Worm (Caenorhabditis elegans) whole organism, midembryonic: ENCODE results near the gene Y43F8C.11.

Experiments used
- T22C8.4 ChIP-seq: fragments of 200-800 bp; sonication (Bioruptor generic); IDR thresholded peaks from 2 replicates; pipeline ENCODE4 v1.3.6; 2022; ENCODE audit warnings: missing genetic modification characterization, missing compliant biosample characterization
- cog-1 ChIP-seq: sonication (generic microtip); optimal IDR thresholded peaks from 2 replicates; lab custom pipeline; 2016; ENCODE audit warnings: missing genetic modification characterization, missing compliant biosample characterization
- flt-1 ChIP-seq: fragments of 200-800 bp; sonication (Bioruptor generic); IDR thresholded peaks from 2 replicates; pipeline ENCODE4 v1.3.6; 2022; ENCODE audit warnings: missing genetic modification characterization, missing compliant biosample characterization
- klf-2 ChIP-seq: fragments of 200-800 bp; sonication (Bioruptor generic); conservative IDR thresholded peaks from 2 replicates; pipeline ENCODE4 v1.3.6; 2022; ENCODE audit warnings: missing genetic modification reagents, missing genetic modification characterization, missing compliant biosample characterization
- med-1 ChIP-seq: sonication (generic microtip); optimal IDR thresholded peaks from 2 replicates; lab custom pipeline; 2017; ENCODE audit warnings: missing genetic modification characterization, mild to moderate bottlenecking, missing compliant biosample characterization, antibody characterized with exemption, missing genetic modification reagents; ENCODE audit not compliant: insufficient read depth
- ref-1 ChIP-seq: fragments of 200-800 bp; sonication (Bioruptor generic); conservative IDR thresholded peaks from 2 replicates; pipeline ENCODE4 v1.3.6; 2022; ENCODE audit warnings: missing genetic modification reagents, missing genetic modification characterization, missing compliant biosample characterization
- tab-1 ChIP-seq: fragments of 200-800 bp; sonication (Bioruptor generic); IDR thresholded peaks from 2 replicates; pipeline ENCODE4 v1.3.6; 2022; ENCODE audit warnings: missing genetic modification characterization, missing compliant biosample characterization
- ztf-23 ChIP-seq: fragments of 200-800 bp; sonication (Bioruptor generic); IDR thresholded peaks from 2 replicates; pipeline ENCODE4 v1.3.6; 2022; ENCODE audit warnings: missing genetic modification reagents, missing genetic modification characterization, missing compliant biosample characterization
- ztf-29 ChIP-seq: fragments of 200-800 bp; sonication (Bioruptor generic); IDR thresholded peaks from 2 replicates; pipeline ENCODE4 v1.3.6; 2022; ENCODE audit warnings: missing genetic modification reagents, missing genetic modification characterization, missing compliant biosample characterization

Y43F8C.11 gene

ce11 chrV:19635525-19636193 is 34.4 kb upstream of the Y43F8C.11 start:
- peak; percentile 98 for TF ChIP-seq T22C8.4 (GFP tag; lab: Robert Waterston, UW)

- TF ChIP-seq flt-1 (GFP tag; lab: Robert Waterston, UW): no peak
- no peak for TF ChIP-seq med-1
- TF ChIP-seq ztf-23 (GFP tag; lab: Robert Waterston, UW): no peak
- TF ChIP-seq ztf-29 (GFP tag; lab: Robert Waterston, UW): no peak
- no peak for TF ChIP-seq T22C8.4 (GFP tag; lab: Robert Waterston, UW)
- TF ChIP-seq klf-2: no peak
Measured at ce11 chrV:19636194-19636584, 33.9 kb upstream of the Y43F8C.11 start.

ce11 chrV:19637890-19638289 is 32.2 kb upstream of the Y43F8C.11 start:
- no peak for TF ChIP-seq ref-1
- TF ChIP-seq tab-1 (GFP tag; lab: Robert Waterston, UW): no peak
- no peak for TF ChIP-seq klf-2
- no peak for TF ChIP-seq ztf-23 (GFP tag; lab: Robert Waterston, UW)
- TF ChIP-seq cog-1 (tag; lab: Kevin White, UChicago): no peak
- TF ChIP-seq T22C8.4 (GFP tag; lab: Robert Waterston, UW): no peak
- TF ChIP-seq ztf-29 (GFP tag; lab: Robert Waterston, UW): no peak
- no peak for TF ChIP-seq med-1
- TF ChIP-seq flt-1 (GFP tag; lab: Robert Waterston, UW): no peak

DNA sequence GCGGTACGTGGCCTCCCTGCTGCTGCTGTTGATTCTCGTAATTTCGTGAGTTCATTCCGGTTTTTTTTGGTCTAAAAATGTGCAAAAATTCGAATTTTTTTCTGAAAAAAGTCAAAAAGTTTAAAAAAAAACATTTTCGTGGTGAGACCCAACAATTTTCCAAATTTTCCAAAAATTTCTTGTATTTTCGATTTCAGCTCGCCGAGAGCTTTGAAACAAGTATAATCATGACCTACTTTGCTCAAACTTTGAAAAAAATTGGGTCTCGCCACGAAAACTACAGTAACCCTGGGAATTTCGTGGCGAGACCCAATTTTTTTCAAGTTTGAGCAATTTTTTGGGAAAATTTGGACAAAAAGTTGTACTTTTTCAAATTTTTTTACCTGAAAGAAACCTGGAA is 29.3 kb upstream of the Y43F8C.11 start, which contains the start of gene Y43F8C.6:
Y43F8C.6 (minus strand) TSS at position 101 of the 400 bp plus-strand sequence.
- TF ChIP-seq ztf-29 (GFP tag; lab: Robert Waterston, UW): no peak
- TF ChIP-seq klf-2: no peak
- no peak for TF ChIP-seq cog-1 (tag; lab: Kevin White, UChicago)
- TF ChIP-seq T22C8.4 (GFP tag; lab: Robert Waterston, UW): no peak
- TF ChIP-seq tab-1 (GFP tag; lab: Robert Waterston, UW): no peak
- no peak for TF ChIP-seq flt-1 (GFP tag; lab: Robert Waterston, UW)
- TF ChIP-seq ref-1: no peak
- no peak for TF ChIP-seq ztf-23 (GFP tag; lab: Robert Waterston, UW)
- no peak for TF ChIP-seq med-1

DNA sequence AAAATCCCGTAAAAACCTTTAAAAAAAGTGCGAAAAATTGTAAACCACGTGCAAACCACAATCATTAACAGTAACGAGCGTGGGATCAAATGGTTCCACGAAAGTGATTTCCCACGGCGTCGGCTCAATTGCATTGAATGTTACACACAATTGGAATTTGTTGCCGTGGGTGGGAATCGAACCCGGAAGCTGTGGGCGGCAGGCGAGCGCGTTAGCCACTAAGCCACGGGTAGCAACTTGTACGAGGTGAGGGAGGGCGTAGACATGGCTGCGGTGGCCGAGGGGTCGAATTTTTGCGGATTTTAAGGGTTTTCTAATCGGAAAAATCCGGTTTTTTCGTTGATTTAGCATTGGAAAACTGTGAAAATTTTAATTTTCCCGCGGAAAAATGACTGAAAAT is 27.0 kb upstream of the Y43F8C.11 start:
- TF ChIP-seq flt-1 (GFP tag; lab: Robert Waterston, UW): peak; percentile 99
- peak; percentile 97 for TF ChIP-seq klf-2
- peak; percentile 97 for TF ChIP-seq T22C8.4 (GFP tag; lab: Robert Waterston, UW)
- peak; percentile 94 for TF ChIP-seq med-1
- TF ChIP-seq ztf-29 (GFP tag; lab: Robert Waterston, UW): peak; percentile 98
- TF ChIP-seq cog-1 (tag; lab: Kevin White, UChicago): peak; percentile 100
- TF ChIP-seq ref-1: peak; percentile 99
- peak; percentile 99 for TF ChIP-seq tab-1 (GFP tag; lab: Robert Waterston, UW)
- peak; percentile 98 for TF ChIP-seq ztf-23 (GFP tag; lab: Robert Waterston, UW)

DNA sequence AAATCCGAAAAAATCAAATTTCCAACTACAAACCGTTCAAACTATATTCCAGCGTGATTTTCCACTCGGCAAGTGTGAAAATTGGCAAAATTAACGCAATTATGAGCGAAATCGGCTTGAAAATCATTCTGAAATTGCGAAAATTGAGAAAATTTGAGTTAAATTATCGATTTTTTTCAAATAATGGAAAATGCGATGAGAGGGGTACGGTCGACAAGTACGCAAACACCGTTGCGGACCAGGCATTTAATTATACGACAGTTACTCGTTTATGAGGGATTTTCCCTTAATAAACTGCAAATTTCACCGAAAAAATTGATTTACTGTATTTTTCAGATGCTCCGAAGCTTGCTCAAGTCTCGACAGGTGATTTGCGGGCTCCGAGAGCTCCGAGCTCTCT is 26.2 kb upstream of the Y43F8C.11 start, which contains the start of the genes Y43F8C.7 and mrps-28:
Y43F8C.7 (minus strand) TSS at position 128 of the 400 bp plus-strand sequence.
mrps-28 (plus strand) TSS at position 337 of the 400 bp plus-strand sequence.
- TF ChIP-seq flt-1 (GFP tag; lab: Robert Waterston, UW): no peak
- TF ChIP-seq T22C8.4 (GFP tag; lab: Robert Waterston, UW): peak; percentile 88

DNA sequence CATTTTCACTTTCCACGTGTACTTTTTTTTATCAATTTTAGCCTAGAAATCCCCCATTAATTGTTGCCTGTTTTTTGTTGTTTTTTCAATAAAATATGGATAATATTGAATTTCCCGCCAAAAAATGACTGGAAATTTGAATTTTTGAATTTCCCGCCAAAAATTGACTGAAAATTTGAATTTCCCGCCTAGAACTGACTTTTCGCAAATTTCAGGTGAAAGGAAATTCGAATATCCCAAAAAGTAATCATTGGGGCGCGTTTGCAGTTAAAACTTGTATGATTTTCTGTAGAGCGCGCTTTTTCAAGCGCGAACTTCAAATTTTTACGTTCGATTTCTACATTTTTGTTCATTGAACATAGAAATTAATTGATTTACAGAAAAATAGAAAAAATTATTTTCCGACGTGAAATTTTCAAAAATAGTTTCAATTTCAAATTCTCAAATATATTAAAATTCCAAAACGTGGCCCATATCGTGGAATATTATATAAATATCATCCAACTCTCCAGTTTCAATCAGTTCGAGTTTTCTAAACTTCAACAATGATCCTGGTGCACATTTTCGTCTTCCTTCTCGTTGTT is 24.4 kb upstream of the Y43F8C.11 start, which contains the start of gene Y43F8C.9:
Y43F8C.9 (plus strand) TSS at position 534 of the 584 bp plus-strand sequence.
- TF ChIP-seq tab-1 (GFP tag; lab: Robert Waterston, UW) (no peak), T22C8.4 (GFP tag; lab: Robert Waterston, UW) (no peak), med-1 (no peak), ref-1 (no peak), cog-1 (tag; lab: Kevin White, UChicago) (no peak), flt-1 (GFP tag; lab: Robert Waterston, UW) (no peak), ztf-29 (GFP tag; lab: Robert Waterston, UW) (no peak), ztf-23 (GFP tag; lab: Robert Waterston, UW) (no peak), klf-2 (no peak)

DNA sequence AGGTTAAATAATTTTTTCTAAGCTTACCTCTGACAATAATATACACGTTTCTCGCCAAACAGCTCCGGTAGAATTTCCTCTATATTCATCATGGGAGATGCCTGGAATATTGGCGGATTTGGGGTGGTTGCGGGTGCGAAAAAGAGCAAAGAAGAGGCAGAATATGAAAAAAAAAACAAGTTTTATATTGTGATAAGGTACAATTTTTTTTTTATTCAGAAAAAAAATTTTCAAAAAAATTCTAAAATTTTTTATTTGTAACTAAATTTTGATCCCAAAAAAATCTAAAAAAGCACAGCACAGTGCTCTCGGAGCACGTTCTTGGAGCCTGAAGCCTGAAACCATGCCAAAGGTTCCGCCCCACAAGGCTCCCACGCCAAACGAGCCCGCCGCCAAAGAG is 14.9 kb upstream of the Y43F8C.11 start, which contains the start of gene dmd-3:
dmd-3 (minus strand) TSS at position 101 of the 400 bp plus-strand sequence.
- TF ChIP-seq ztf-23 (GFP tag; lab: Robert Waterston, UW) (no peak), med-1 (no peak), T22C8.4 (GFP tag; lab: Robert Waterston, UW) (no peak), ref-1 (no peak), ztf-29 (GFP tag; lab: Robert Waterston, UW) (no peak), klf-2 (no peak)

ce11 chrV:19664574-19664973 is 5.5 kb upstream of the Y43F8C.11 start:
- no peak for TF ChIP-seq klf-2
- 0 out of 2 replicates have a peak, but pooled peaks have one; percentile 24 for TF ChIP-seq ztf-29 (GFP tag; lab: Robert Waterston, UW)

- TF ChIP-seq ztf-29 (GFP tag; lab: Robert Waterston, UW): peak; percentile 85; the same call in 1 of the 2 replicates
- no peak for TF ChIP-seq cog-1 (tag; lab: Kevin White, UChicago)
- no peak for TF ChIP-seq tab-1 (GFP tag; lab: Robert Waterston, UW)
- no peak for TF ChIP-seq flt-1 (GFP tag; lab: Robert Waterston, UW)
- TF ChIP-seq klf-2: no peak
Measured at ce11 chrV:19666308-19666707, 3.8 kb upstream of the Y43F8C.11 start.
